Worm (Caenorhabditis elegans): Measurements from ENCODE around the gene E02H1.6.
A peak's percentile ranks its signal among the peaks of the same experiment; 100 is the strongest.

Gene E02H1.6

DNA sequence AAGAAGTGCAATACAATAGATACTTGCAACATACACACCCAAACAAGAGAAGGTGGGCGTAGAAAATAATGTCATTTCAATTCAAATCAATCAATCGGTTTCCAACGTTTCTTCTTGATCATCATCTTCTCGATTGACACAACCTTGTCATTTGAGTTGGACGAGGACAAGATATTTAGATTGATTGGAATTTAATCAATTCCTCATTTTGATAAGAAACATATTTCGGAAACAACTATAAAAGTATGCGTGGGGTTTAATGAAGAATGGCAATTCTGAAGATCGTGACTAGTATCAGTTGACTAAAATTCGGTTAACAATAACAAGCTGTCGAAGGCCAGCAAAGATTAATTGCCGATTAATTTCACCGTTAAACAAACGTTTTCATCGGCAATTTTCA is 24.1 kb downstream of the E02H1.6 start (continued):
- TF ChIP-seq Y75B8A.6 (GFP tag; IDR thresholded peaks at IDR 0.05) (no peak), vab-7 (GFP tag; IDR thresholded peaks at IDR 0.05) (no peak), mdt-29 (GFP tag; IDR thresholded peaks at IDR 0.05) (no peak), nhr-77 (tag; optimal IDR thresholded peaks at IDR 0.05) (no peak), T20F7.1 (GFP tag; optimal IDR thresholded peaks at IDR 0.05) (peak; percentile 65), zfp-3 (GFP tag; conservative IDR thresholded peaks at IDR 0.05) (0 out of 2 replicates have a peak, but pooled peaks have one; percentile 10), mxl-2 (GFP tag; conservative IDR thresholded peaks at IDR 0.05) (no peak), lsy-2 (tag; optimal IDR thresholded peaks at IDR 0.05) (no peak), ceh-20 (GFP tag; IDR thresholded peaks at IDR 0.05) (0 out of 2 replicates have a peak, but pooled peaks have one; percentile 32), nhr-102 (tag; optimal IDR thresholded peaks at IDR 0.05) (peak; percentile 12), F37D6.2 (tag; optimal IDR thresholded peaks at IDR 0.05) (no peak)

DNA sequence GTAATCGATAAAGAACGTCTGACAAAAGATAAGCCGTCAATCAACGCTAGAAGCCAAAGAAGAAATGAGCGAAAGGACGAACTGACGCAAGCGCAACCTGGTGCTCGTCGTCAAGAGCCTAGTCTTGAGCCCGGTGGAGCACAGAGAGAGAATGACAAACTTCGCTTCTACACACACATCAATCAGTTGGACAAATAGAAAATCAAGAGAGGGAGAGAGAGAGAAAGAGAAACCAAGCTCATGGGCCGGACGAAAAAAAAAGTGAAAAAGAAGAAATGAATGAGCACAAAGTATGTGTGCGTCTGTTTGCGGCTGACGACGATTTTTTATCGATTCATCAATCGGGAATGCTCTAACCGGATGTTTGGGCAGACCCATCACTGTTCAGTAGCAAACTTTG is 24.6 kb downstream of the E02H1.6 start:
- TF ChIP-seq set-16 (GFP tag; IDR thresholded peaks at IDR 0.05) (peak; percentile 27; the same call in 1 of the 2 replicates), nhr-42 (GFP tag; IDR thresholded peaks at IDR 0.05) (no peak), nhr-28 (tag; optimal IDR thresholded peaks at IDR 0.05) (peak; percentile 37), dpl-1 (GFP tag; optimal IDR thresholded peaks at IDR 0.05) (no peak), lin-13 (GFP tag; optimal IDR thresholded peaks at IDR 0.05) (no peak), nhr-11 (tag; optimal IDR thresholded peaks at IDR 0.05) (peak; percentile 67), pha-4 (GFP tag; IDR thresholded peaks at IDR 0.05) (no peak; the same call in none of the 2 replicates), pha-4 (tag; optimal IDR thresholded peaks at IDR 0.05) (peak; percentile 37), R02D3.7 (tag; optimal IDR thresholded peaks at IDR 0.05) (no peak), hlh-30 (tag; optimal IDR thresholded peaks at IDR 0.05; ENCODE audit: insufficient read depth) (peak; percentile 19), Y105C5A.15 (GFP tag; IDR thresholded peaks at IDR 0.05) (no peak), mdl-1 (tag; optimal IDR thresholded peaks at IDR 0.05) (peak in 1 of 2 experiments; percentile 11), daf-16 (GFP tag; optimal IDR thresholded peaks at IDR 0.05) (peak in 1 of 2 experiments; percentile 50), daf-16 (tag; optimal IDR thresholded peaks at IDR 0.05) (no peak), ama-1 (optimal IDR thresholded peaks at IDR 0.05) (peak; percentile 26), hlh-11 (tag; optimal IDR thresholded peaks at IDR 0.05) (peak; percentile 60), zip-11 (GFP tag; IDR thresholded peaks at IDR 0.05) (no peak), unc-62 (GFP tag; optimal IDR thresholded peaks at IDR 0.05 in 1 of 2) (peak in 1 of 2 experiments; percentile 71), unc-62 (tag; optimal IDR thresholded peaks at IDR 0.05) (no peak), dmd-6 (GFP tag; IDR thresholded peaks at IDR 0.05) (peak; percentile 16; the same call in 1 of the 2 replicates), fos-1 (tag; optimal IDR thresholded peaks at IDR 0.05) (no peak), egl-43 (GFP tag; IDR thresholded peaks at IDR 0.05) (peak; percentile 57; the same call in 1 of the 2 replicates), F49E8.2 (tag; optimal IDR thresholded peaks at IDR 0.05; ENCODE audit: borderline replicate concordance) (no peak), nhr-6 (tag; optimal IDR thresholded peaks at IDR 0.05) (peak; percentile 7), aha-1 (tag) (peak; percentile 96), saeg-2 (GFP tag; IDR thresholded peaks at IDR 0.05) (no peak)

DNA sequence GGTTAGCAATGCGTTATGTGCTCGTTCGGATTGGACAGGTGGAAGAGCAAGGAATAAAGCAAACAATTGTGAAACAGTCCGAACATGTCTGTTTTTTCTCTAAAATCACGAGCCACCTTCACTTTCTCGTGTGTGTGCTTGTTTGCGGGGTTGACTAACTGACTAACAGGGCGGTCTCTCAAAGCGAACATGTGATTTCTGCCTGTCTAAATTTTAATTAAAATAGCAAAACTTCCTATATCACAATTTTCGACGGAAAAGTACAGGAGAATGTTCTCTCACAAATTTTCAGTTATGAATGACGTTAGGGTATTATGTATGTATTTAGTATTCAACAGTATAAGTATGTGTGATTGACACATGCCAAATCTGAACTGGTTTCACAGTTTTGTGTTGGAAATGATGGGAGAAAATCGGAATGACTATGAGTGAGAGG is 25.4 kb downstream of the E02H1.6 start:
- TF ChIP-seq lin-1 (GFP tag; IDR thresholded peaks at IDR 0.05) (peak; percentile 28; the same call in 1 of the 2 replicates), unc-62 (GFP tag; optimal IDR thresholded peaks at IDR 0.05 in 1 of 2) (peak in 1 of 2 experiments; percentile 61), unc-62 (tag; optimal IDR thresholded peaks at IDR 0.05) (no peak), ZK337.2 (GFP tag; IDR thresholded peaks at IDR 0.05) (no peak), T20F7.1 (GFP tag; optimal IDR thresholded peaks at IDR 0.05) (peak; percentile 56), nhr-25 (tag; optimal IDR thresholded peaks at IDR 0.05; ENCODE audit: borderline replicate concordance, insufficient read depth) (no peak), egl-43 (GFP tag; IDR thresholded peaks at IDR 0.05) (no peak), madf-5 (GFP tag; IDR thresholded peaks at IDR 0.05) (no peak), mep-1 (tag; optimal IDR thresholded peaks at IDR 0.05) (peak; percentile 39), mdl-1 (tag; optimal IDR thresholded peaks at IDR 0.05) (peak in 1 of 2 experiments; percentile 68), lin-39 (tag; optimal IDR thresholded peaks at IDR 0.05) (no peak), aly-2 (tag; optimal IDR thresholded peaks at IDR 0.05) (no peak), sdz-12 (GFP tag; optimal IDR thresholded peaks at IDR 0.05) (no peak), ceh-28 (tag; optimal IDR thresholded peaks at IDR 0.05) (no peak), ceh-32 (tag; optimal IDR thresholded peaks at IDR 0.05; ENCODE audit: poor library complexity) (no peak), snpc-4 (tag; optimal IDR thresholded peaks at IDR 0.05) (no peak), dve-1 (tag; optimal IDR thresholded peaks at IDR 0.05; ENCODE audit: insufficient read depth) (peak; percentile 63), snpc-1.2 (GFP tag; IDR thresholded peaks at IDR 0.05) (0 out of 2 replicates have a peak, but pooled peaks have one; percentile 27)
